Worm (Caenorhabditis elegans) whole organism, L4 larva: Measurements from ENCODE around the gene C49C3.21.

Experiments
- F10B5.3 ChIP-seq: sonication (generic microtip); optimal IDR thresholded peaks from 2 replicates; lab custom pipeline; 2016; ENCODE audit warnings: mild to moderate bottlenecking, missing genetic modification characterization, missing compliant biosample characterization
- F49E8.2 ChIP-seq: sonication (generic microtip); optimal IDR thresholded peaks from 2 replicates; lab custom pipeline; 2016; ENCODE audit warnings: missing compliant biosample characterization, mild to moderate bottlenecking, missing genetic modification characterization, borderline replicate concordance
- Y48G9A.11 ChIP-seq: fragments of 200-800 bp; sonication (Bioruptor generic); IDR thresholded peaks from 2 replicates; pipeline ENCODE4 v1.3.6; 2022; ENCODE audit warnings: missing genetic modification reagents, missing genetic modification characterization, missing compliant biosample characterization
- Y5F2A.4 ChIP-seq: fragments of 200-800 bp; sonication (Bioruptor generic); optimal IDR thresholded peaks from 2 replicates; lab custom pipeline; 2018; ENCODE audit warnings: mild to moderate bottlenecking, missing genetic modification characterization, missing compliant biosample characterization
- ZK546.5 ChIP-seq, 2 experiments: sonication (generic microtip); optimal IDR thresholded peaks; 2 replicates each; lab custom pipeline; 2017; ENCODE audit warnings: missing biosample characterization in 2 of 2, missing genetic modification characterization in 2 of 2
- arid-1 ChIP-seq: fragments of 200-800 bp; sonication (Bioruptor generic); conservative IDR thresholded peaks from 2 replicates; pipeline ENCODE4 v1.3.6; 2022; ENCODE audit warnings: missing genetic modification reagents, missing genetic modification characterization, missing compliant biosample characterization
- attf-4 ChIP-seq: sonication (generic microtip); optimal IDR thresholded peaks from 3 replicates; lab custom pipeline; 2017; ENCODE audit warnings: missing biosample characterization, missing genetic modification characterization
- ceh-62 ChIP-seq: sonication (generic microtip); optimal IDR thresholded peaks from 2 replicates; lab custom pipeline; 2017; ENCODE audit warnings: missing biosample characterization, missing genetic modification characterization
- ctbp-1 ChIP-seq: fragments of 200-800 bp; sonication (Bioruptor generic); IDR thresholded peaks from 2 replicates; pipeline ENCODE4 v1.3.6; 2022; ENCODE audit warnings: missing genetic modification reagents, missing genetic modification characterization, missing compliant biosample characterization
- daf-16 ChIP-seq, 3 experiments: sonication (generic microtip); optimal IDR thresholded peaks; 2 replicates each; lab custom pipeline; 2016 to 2017; ENCODE audit warnings: missing genetic modification characterization in 3 of 3, missing genetic modification reagents in 3 of 3, mild to moderate bottlenecking in 2 of 3, missing compliant biosample characterization in 2 of 3, missing biosample characterization in 1 of 3, moderate library complexity in 1 of 3
- dmd-6 ChIP-seq: fragments of 200-800 bp; sonication (Bioruptor generic); IDR thresholded peaks from 2 replicates; pipeline ENCODE4 v1.3.6; 2022; ENCODE audit warnings: missing genetic modification reagents, missing genetic modification characterization, missing compliant biosample characterization
- dmd-9 ChIP-seq: fragments of 200-800 bp; sonication (Bioruptor generic); IDR thresholded peaks from 2 replicates; pipeline ENCODE4 v1.3.6; 2022; ENCODE audit warnings: missing genetic modification reagents, missing genetic modification characterization, missing compliant biosample characterization
- dpl-1 ChIP-seq: fragments of 150-350 bp; optimal IDR thresholded peaks from 2 replicates; lab custom pipeline; 2014; ENCODE audit warnings: missing biosample characterization, missing genetic modification reagents, missing genetic modification characterization
- dve-1 ChIP-seq: sonication (generic microtip); optimal IDR thresholded peaks from 2 replicates; lab custom pipeline; 2017; ENCODE audit warnings: antibody characterized with exemption, mild to moderate bottlenecking, missing genetic modification characterization, missing compliant biosample characterization; ENCODE audit not compliant: insufficient read depth
- egl-27 ChIP-seq: sonication (generic microtip); optimal IDR thresholded peaks from 3 replicates; lab custom pipeline; 2017; ENCODE audit warnings: missing biosample characterization, missing genetic modification reagents, missing genetic modification characterization
- egl-43 ChIP-seq: fragments of 200-800 bp; sonication (Bioruptor generic); IDR thresholded peaks from 2 replicates; pipeline ENCODE4 v1.3.6; 2022; ENCODE audit warnings: missing genetic modification reagents, missing genetic modification characterization, missing compliant biosample characterization
- gei-8 ChIP-seq: fragments of 200-800 bp; sonication (Bioruptor generic); optimal IDR thresholded peaks from 2 replicates; lab custom pipeline; 2018; ENCODE audit warnings: mild to moderate bottlenecking, missing genetic modification characterization, missing compliant biosample characterization
- hlh-11 ChIP-seq: fragments of 200-800 bp; sonication (Bioruptor generic); optimal IDR thresholded peaks from 2 replicates; lab custom pipeline; 2018; ENCODE audit warnings: mild to moderate bottlenecking, missing genetic modification characterization, missing compliant biosample characterization
- hlh-30 ChIP-seq: sonication (generic microtip); optimal IDR thresholded peaks from 2 replicates; lab custom pipeline; 2017; ENCODE audit warnings: antibody characterized with exemption, mild to moderate bottlenecking, missing genetic modification characterization, missing compliant biosample characterization; ENCODE audit not compliant: insufficient read depth
- hmg-1.1 ChIP-seq: fragments of 200-800 bp; sonication (Bioruptor generic); IDR thresholded peaks from 2 replicates; pipeline ENCODE4 v1.3.6; 2022; ENCODE audit warnings: missing genetic modification reagents, missing genetic modification characterization, missing compliant biosample characterization
- lim-7 ChIP-seq: fragments of 200-800 bp; sonication (Bioruptor generic); IDR thresholded peaks from 2 replicates; pipeline ENCODE4 v1.3.6; 2022; ENCODE audit warnings: missing genetic modification characterization, missing compliant biosample characterization
- lin-29 ChIP-seq: fragments of 200-800 bp; sonication (Bioruptor generic); IDR thresholded peaks from 2 replicates; pipeline ENCODE4 v1.3.6; 2022; ENCODE audit warnings: missing genetic modification reagents, missing genetic modification characterization, missing compliant biosample characterization
- lir-3 ChIP-seq: sonication (generic microtip); optimal IDR thresholded peaks from 2 replicates; lab custom pipeline; 2016; ENCODE audit warnings: mild to moderate bottlenecking, missing genetic modification characterization, missing compliant biosample characterization
- lsy-2 ChIP-seq, 2 experiments: fragments of 150-350 bp in 1 of 2; sonication (generic microtip) in 1 of 2; optimal IDR thresholded peaks; 2 replicates each; lab custom pipeline; 2014 to 2017; ENCODE audit warnings: missing biosample characterization in 2 of 2, missing genetic modification characterization in 2 of 2
- mxl-3 ChIP-seq: fragments of 200-800 bp; sonication (Bioruptor generic); optimal IDR thresholded peaks from 2 replicates; lab custom pipeline; 2018; ENCODE audit warnings: mild to moderate bottlenecking, missing genetic modification characterization, missing compliant biosample characterization
- nhr-25 ChIP-seq: sonication (generic microtip); optimal IDR thresholded peaks from 2 replicates; lab custom pipeline; 2017; ENCODE audit warnings: missing genetic modification characterization, mild to moderate bottlenecking, missing compliant biosample characterization, antibody characterized with exemption, moderate library complexity, borderline replicate concordance; ENCODE audit not compliant: insufficient read depth
- nhr-28 ChIP-seq: fragments of 150-350 bp; optimal IDR thresholded peaks from 2 replicates; lab custom pipeline; 2014; ENCODE audit warnings: missing biosample characterization, missing genetic modification characterization
- nhr-41 ChIP-seq: fragments of 200-800 bp; sonication (Bioruptor generic); IDR thresholded peaks from 2 replicates; pipeline ENCODE4 v1.3.6; 2022; ENCODE audit warnings: missing genetic modification reagents, missing genetic modification characterization, missing compliant biosample characterization
- nhr-6 ChIP-seq: fragments of 150-350 bp; optimal IDR thresholded peaks from 2 replicates; lab custom pipeline; 2014; ENCODE audit warnings: missing biosample characterization, missing genetic modification characterization
- pqm-1 ChIP-seq: sonication (generic microtip); optimal IDR thresholded peaks from 2 replicates; lab custom pipeline; 2017; ENCODE audit warnings: missing biosample characterization, missing genetic modification characterization
- snpc-1.2 ChIP-seq: fragments of 200-800 bp; sonication (Bioruptor generic); IDR thresholded peaks from 2 replicates; pipeline ENCODE4 v1.3.6; 2022; ENCODE audit warnings: missing genetic modification reagents, missing genetic modification characterization, missing compliant biosample characterization
- spr-1 ChIP-seq: sonication (generic microtip); optimal IDR thresholded peaks from 2 replicates; lab custom pipeline; 2016; ENCODE audit warnings: mild to moderate bottlenecking, missing genetic modification characterization, missing compliant biosample characterization
- tag-97 ChIP-seq: fragments of 200-800 bp; sonication (Bioruptor generic); IDR thresholded peaks from 2 replicates; pipeline ENCODE4 v1.3.6; 2022; ENCODE audit warnings: missing genetic modification characterization, missing compliant biosample characterization
- tra-1 ChIP-seq: fragments of 200-800 bp; sonication (Bioruptor generic); IDR thresholded peaks from 2 replicates; pipeline ENCODE4 v1.3.6; 2022; ENCODE audit warnings: missing genetic modification reagents, missing genetic modification characterization, missing compliant biosample characterization
- unc-39 ChIP-seq: sonication (generic microtip); optimal IDR thresholded peaks from 2 replicates; lab custom pipeline; 2017; ENCODE audit warnings: missing biosample characterization, missing genetic modification characterization
- unc-62 ChIP-seq, 3 experiments: fragments of 150-350 bp in 1 of 3; sonication (generic microtip); optimal IDR thresholded peaks in 2 of 3; peaks in 1 of 3; 1 replicate in 1 of 3; 2 replicates in 2 of 3; lab custom pipeline; 2014 to 2017; ENCODE audit warnings: missing biosample characterization in 3 of 3, missing genetic modification characterization in 3 of 3, missing genetic modification reagents in 3 of 3, missing genotype in 1 of 3
- vab-7 ChIP-seq: fragments of 200-800 bp; sonication (Bioruptor generic); IDR thresholded peaks from 2 replicates; pipeline ENCODE4 v1.3.6; 2022; ENCODE audit warnings: missing genetic modification reagents, missing genetic modification characterization, missing compliant biosample characterization
- zfp-2 ChIP-seq: sonication (generic microtip); optimal IDR thresholded peaks from 2 replicates; lab custom pipeline; 2016; ENCODE audit warnings: mild to moderate bottlenecking, missing genetic modification characterization, missing compliant biosample characterization
- ztf-7 ChIP-seq: fragments of 150-350 bp; optimal IDR thresholded peaks from 2 replicates; lab custom pipeline; 2014; ENCODE audit warnings: missing biosample characterization, missing genetic modification characterization

The C49C3.21 gene

ce11 chrIV:17380061-17380680, 37.4 kb downstream of the C49C3.21 start, which contains the start of the genes C30H6.9 and dlat-2 (continued):
- TF ChIP-seq Y48G9A.11 (GFP tag; lab: Robert Waterston, UW): no peak
- TF ChIP-seq hlh-11 (tag; lab: Kevin White, UChicago): no peak
- no peak for TF ChIP-seq egl-27
- TF ChIP-seq snpc-1.2 (GFP tag; lab: Robert Waterston, UW): peak; percentile 71
- TF ChIP-seq gei-8: no peak
- no peak for TF ChIP-seq ceh-62
- no peak for TF ChIP-seq vab-7 (GFP tag; lab: Robert Waterston, UW)
- TF ChIP-seq ctbp-1 (GFP tag; lab: Robert Waterston, UW): no peak
- TF ChIP-seq hlh-30 (tag; lab: Kevin White, UChicago): no peak
- no peak for TF ChIP-seq nhr-6
- TF ChIP-seq ztf-7 (tag; lab: Kevin White, UChicago): no peak
- TF ChIP-seq unc-62 (GFP tag; optimal IDR thresholded peaks at IDR 0.05 in 1 of 2; lab: Kevin White, UChicago): no peak
- TF ChIP-seq unc-62 (tag; optimal IDR thresholded peaks at IDR 0.05; lab: Kevin White, UChicago): no peak
- TF ChIP-seq unc-39: no peak
- no peak for TF ChIP-seq hmg-1.1 (GFP tag; lab: Robert Waterston, UW)
- TF ChIP-seq dmd-9 (GFP tag; lab: Robert Waterston, UW): no peak
- no peak for TF ChIP-seq F49E8.2 (tag; lab: Kevin White, UChicago)
- TF ChIP-seq lim-7 (GFP tag; lab: Robert Waterston, UW): no peak
- TF ChIP-seq Y5F2A.4 (GFP tag; lab: Kevin White, UChicago): no peak
- TF ChIP-seq arid-1 (GFP tag; lab: Robert Waterston, UW): no peak
- TF ChIP-seq tra-1 (GFP tag; lab: Robert Waterston, UW): no peak
- TF ChIP-seq nhr-25: no peak
- no peak for TF ChIP-seq zfp-2 (tag; lab: Kevin White, UChicago)
- TF ChIP-seq dve-1 (tag; lab: Kevin White, UChicago): peak; percentile 17
- no peak for TF ChIP-seq mxl-3 (GFP tag; lab: Kevin White, UChicago)

- no peak for TF ChIP-seq lin-29 (GFP tag; lab: Robert Waterston, UW)
- TF ChIP-seq unc-62 (GFP tag; optimal IDR thresholded peaks at IDR 0.05 in 1 of 2; lab: Kevin White, UChicago): peak in 1 of 2 experiments; percentile 80
- no peak for TF ChIP-seq unc-62 (tag; optimal IDR thresholded peaks at IDR 0.05; lab: Kevin White, UChicago)
- TF ChIP-seq, all 104 proteins: peak for 1
These were observed 39.3 kb downstream of the C49C3.21 start, which contains the start of gene C30H6.8 for ce11 chrIV:17382029-17382428. Gene C30H6.8 (plus strand): TSS chrIV:17382329.

ce11 chrIV:17383046-17383445, 40.3 kb downstream of the C49C3.21 start, which contains the start of gene C30H6.12:
Gene C30H6.12 (plus strand): TSS chrIV:17383346.
- peak in 1 of 2 experiments; percentile 40 for TF ChIP-seq unc-62 (GFP tag; optimal IDR thresholded peaks at IDR 0.05 in 1 of 2; lab: Kevin White, UChicago)
- TF ChIP-seq unc-62 (tag; optimal IDR thresholded peaks at IDR 0.05; lab: Kevin White, UChicago): no peak
- TF ChIP-seq lin-29 (GFP tag; lab: Robert Waterston, UW): no peak

DNA sequence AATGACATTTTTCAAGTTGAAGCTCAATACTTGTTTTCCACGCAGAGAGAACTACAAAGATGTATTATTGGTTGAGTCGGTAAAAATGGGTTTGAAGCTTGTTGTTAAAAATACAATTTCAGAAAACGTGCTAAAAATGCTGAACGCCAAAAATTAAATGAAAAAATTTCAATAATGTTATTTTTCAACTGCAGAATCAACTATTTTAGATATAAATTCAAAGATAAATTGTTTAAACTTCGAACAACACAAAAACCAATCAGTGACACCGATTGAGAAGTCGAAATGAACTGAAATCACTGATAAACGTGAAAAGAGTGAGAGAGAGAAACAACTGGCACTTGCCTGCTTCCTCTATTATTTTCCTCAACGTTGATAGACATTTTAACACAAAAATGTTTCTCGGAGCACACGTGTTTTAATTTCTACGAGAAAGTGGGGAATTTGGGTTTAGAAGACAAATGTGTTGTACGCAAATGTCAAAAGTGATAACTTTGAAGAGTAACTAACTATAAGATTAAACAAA, 44.7 kb downstream of the C49C3.21 start, which contains the start of gene T02D1.8:
TSS of gene T02D1.8 (minus strand) at position 51 of the 526 bp plus-strand sequence.
- TF ChIP-seq lsy-2 (tag; optimal IDR thresholded peaks at IDR 0.05; lab: Kevin White, UChicago) (no peak), unc-39 (no peak), F10B5.3 (no peak), dpl-1 (no peak), dmd-6 (GFP tag; lab: Robert Waterston, UW) (peak; percentile 75), attf-4 (tag; lab: Kevin White, UChicago) (no peak), nhr-41 (GFP tag; lab: Robert Waterston, UW) (no peak), egl-43 (GFP tag; lab: Robert Waterston, UW) (no peak), pqm-1 (tag; lab: Kevin White, UChicago) (peak; percentile 78), spr-1 (no peak), mxl-3 (GFP tag; lab: Kevin White, UChicago) (peak; percentile 74), ZK546.5 (tag; optimal IDR thresholded peaks at IDR 0.05; lab: Kevin White, UChicago) (no peak), nhr-28 (tag; lab: Kevin White, UChicago) (peak; percentile 64), lir-3 (no peak), daf-16 (GFP tag; optimal IDR thresholded peaks at IDR 0.05; lab: Kevin White, UChicago) (no peak), daf-16 (tag; optimal IDR thresholded peaks at IDR 0.05; lab: Kevin White, UChicago) (peak; percentile 60), tag-97 (GFP tag; lab: Robert Waterston, UW) (no peak)
